Fruit fly (Drosophila melanogaster) whole organism, pupa: ENCODE data around the gene alpha-Est7.

Experiments
- CG10348 ChIP-seq: fragments of 200-800 bp; sonication (Bioruptor generic); IDR thresholded peaks from 2 replicates; pipeline ENCODE4 v1.3.6; 2022; ENCODE audit warnings: missing biosample characterization, missing genetic modification characterization
- CG12605 ChIP-seq: fragments of 200-800 bp; sonication (Bioruptor generic); IDR thresholded peaks from 2 replicates; pipeline ENCODE4 v1.3.6; 2022; ENCODE audit warnings: missing biosample characterization, missing genetic modification characterization
- CG13204 ChIP-seq: fragments of 200-800 bp; sonication (Bioruptor generic); optimal IDR thresholded peaks from 2 replicates; lab custom pipeline; 2018; ENCODE audit warnings: missing biosample characterization, mild to moderate bottlenecking, missing genetic modification characterization, moderate library complexity
- CG14655 ChIP-seq: fragments of 200-800 bp; sonication (Bioruptor generic); optimal IDR thresholded peaks from 3 replicates; lab custom pipeline; 2017; ENCODE audit warnings: mild to moderate bottlenecking, missing biosample characterization, missing genetic modification reagents, missing genetic modification characterization
- CG15710 ChIP-seq: fragments of 200-800 bp; sonication (Bioruptor generic); optimal IDR thresholded peaks from 2 replicates; lab custom pipeline; 2018; ENCODE audit warnings: missing biosample characterization, mild to moderate bottlenecking, missing genetic modification characterization, moderate library complexity
- CG17806 ChIP-seq: fragments of 200-800 bp; sonication (Bioruptor generic); optimal IDR thresholded peaks from 2 replicates; lab custom pipeline; 2018; ENCODE audit warnings: missing biosample characterization, mild to moderate bottlenecking, missing genetic modification characterization, moderate library complexity
- CG32121 ChIP-seq: fragments of 200-800 bp; sonication (Bioruptor generic); IDR thresholded peaks from 2 replicates; pipeline ENCODE4 v1.3.6; 2022; ENCODE audit warnings: missing biosample characterization, missing genetic modification characterization
- CG34367 ChIP-seq: fragments of 200-800 bp; sonication (Bioruptor generic); optimal IDR thresholded peaks from 2 replicates; lab custom pipeline; 2018; ENCODE audit warnings: missing biosample characterization, mild to moderate bottlenecking, missing genetic modification characterization
- CG4496 ChIP-seq: fragments of 200-800 bp; sonication (Bioruptor generic); IDR thresholded peaks from 3 replicates; pipeline ENCODE4 v1.3.6; 2022; ENCODE audit warnings: missing biosample characterization, missing genetic modification characterization
- CG8159 ChIP-seq: fragments of 200-800 bp; sonication (Bioruptor generic); optimal IDR thresholded peaks from 3 replicates; lab custom pipeline; 2018; ENCODE audit warnings: missing biosample characterization, mild to moderate bottlenecking, missing genetic modification characterization, moderate library complexity
- CG8301 ChIP-seq: fragments of 200-800 bp; sonication (Bioruptor generic); optimal IDR thresholded peaks from 2 replicates; lab custom pipeline; 2018; ENCODE audit warnings: missing biosample characterization, mild to moderate bottlenecking, missing genetic modification characterization
- CG9948 ChIP-seq: fragments of 200-800 bp; sonication (Bioruptor generic); optimal IDR thresholded peaks from 2 replicates; lab custom pipeline; 2018; ENCODE audit warnings: missing biosample characterization, mild to moderate bottlenecking, missing genetic modification characterization, moderate library complexity
- D1 ChIP-seq: fragments of 200-800 bp; sonication (Bioruptor generic); optimal IDR thresholded peaks from 2 replicates; lab custom pipeline; 2018; ENCODE audit warnings: missing biosample characterization, mild to moderate bottlenecking, missing genetic modification characterization, moderate library complexity
- EcR ChIP-seq: fragments of 200-800 bp; sonication (Bioruptor generic); optimal IDR thresholded peaks from 3 replicates; lab custom pipeline; 2019; ENCODE audit warnings: missing biosample characterization, missing genetic modification characterization, mild to moderate bottlenecking, moderate library complexity, missing genetic modification reagents
- Ets98B ChIP-seq: fragments of 200-800 bp; sonication (Bioruptor generic); IDR thresholded peaks from 2 replicates; pipeline ENCODE4 v1.3.6; 2022; ENCODE audit warnings: missing biosample characterization, missing genetic modification characterization
- Pif1A ChIP-seq: fragments of 200-800 bp; sonication (Bioruptor generic); optimal IDR thresholded peaks from 3 replicates; lab custom pipeline; 2016; ENCODE audit warnings: missing biosample characterization, missing genetic modification characterization
- Pif1B ChIP-seq: fragments of 200-800 bp; sonication (Bioruptor generic); optimal IDR thresholded peaks from 3 replicates; lab custom pipeline; 2016; ENCODE audit warnings: missing biosample characterization, missing genetic modification characterization
- Snoo ChIP-seq: fragments of 200-800 bp; sonication (Bioruptor generic); optimal IDR thresholded peaks from 3 replicates; lab custom pipeline; 2017; ENCODE audit warnings: missing biosample characterization, mild to moderate bottlenecking, missing genetic modification characterization, inconsistent platforms
- fd96Ca ChIP-seq: fragments of 200-800 bp; sonication (Bioruptor generic); IDR thresholded peaks from 3 replicates; pipeline ENCODE4 v1.3.6; 2022; ENCODE audit warnings: missing biosample characterization, missing genetic modification characterization
- gl ChIP-seq: fragments of 200-800 bp; sonication (Bioruptor generic); optimal IDR thresholded peaks from 2 replicates; lab custom pipeline; 2018; ENCODE audit warnings: missing biosample characterization, mild to moderate bottlenecking, missing genetic modification characterization
- rn ChIP-seq: fragments of 200-800 bp; sonication (Bioruptor generic); IDR thresholded peaks from 2 replicates; pipeline ENCODE4 v1.3.6; 2022; ENCODE audit warnings: missing biosample characterization, missing genetic modification characterization

alpha-Est7 gene

DNA sequence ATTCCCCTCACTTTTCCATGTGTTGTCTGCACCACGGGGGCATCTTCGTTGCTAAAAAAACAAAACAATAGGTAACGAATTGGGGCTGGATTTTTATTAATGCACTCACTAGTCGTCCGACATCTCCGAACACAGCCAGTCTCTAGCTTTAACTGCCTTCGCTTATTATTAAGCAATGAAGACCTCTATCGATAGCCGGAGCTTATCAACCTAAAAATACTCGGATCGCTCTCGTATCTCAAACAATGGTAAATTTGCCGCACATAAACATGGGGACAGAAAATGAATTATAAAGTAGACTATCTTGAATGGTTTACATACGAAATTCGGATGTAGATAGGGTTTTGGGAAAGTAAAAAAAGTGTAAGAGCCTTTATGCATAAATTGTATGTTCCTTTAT is 14.9 kb upstream of the alpha-Est7 start, which contains the start of gene alpha-Est4:
Gene alpha-Est4, minus strand, starts transcription at position 181 of the 400 bp plus-strand sequence.
- no peak for TF ChIP-seq CG32121
- TF ChIP-seq gl (tag; lab: Kevin White, UChicago), result no peak
- TF ChIP-seq CG13204 (GFP tag; lab: Kevin White, UChicago), result no peak
- no peak for TF ChIP-seq Snoo (tag; lab: Kevin White, UChicago)
- no peak for TF ChIP-seq Ets98B (GFP tag; lab: Robert Waterston, UW)
- TF ChIP-seq fd96Ca (GFP tag; lab: Robert Waterston, UW), result no peak
- TF ChIP-seq CG15710 (tag; lab: Kevin White, UChicago), result no peak
- no peak for TF ChIP-seq CG12605
- TF ChIP-seq EcR (GFP tag; lab: Kevin White, UChicago), result no peak
- no peak for TF ChIP-seq CG34367 (tag; lab: Kevin White, UChicago)
- no peak for TF ChIP-seq Pif1A
- no peak for TF ChIP-seq CG14655 (GFP tag; lab: Kevin White, UChicago)
- no peak for TF ChIP-seq CG4496 (GFP tag; lab: Robert Waterston, UW)
- no peak for TF ChIP-seq CG9948 (tag; lab: Kevin White, UChicago)
- no peak for TF ChIP-seq Pif1B (GFP tag; lab: Kevin White, UChicago)
- no peak for TF ChIP-seq D1 (tag; lab: Kevin White, UChicago)
- TF ChIP-seq CG8301, result no peak
- no peak for TF ChIP-seq rn

DNA sequence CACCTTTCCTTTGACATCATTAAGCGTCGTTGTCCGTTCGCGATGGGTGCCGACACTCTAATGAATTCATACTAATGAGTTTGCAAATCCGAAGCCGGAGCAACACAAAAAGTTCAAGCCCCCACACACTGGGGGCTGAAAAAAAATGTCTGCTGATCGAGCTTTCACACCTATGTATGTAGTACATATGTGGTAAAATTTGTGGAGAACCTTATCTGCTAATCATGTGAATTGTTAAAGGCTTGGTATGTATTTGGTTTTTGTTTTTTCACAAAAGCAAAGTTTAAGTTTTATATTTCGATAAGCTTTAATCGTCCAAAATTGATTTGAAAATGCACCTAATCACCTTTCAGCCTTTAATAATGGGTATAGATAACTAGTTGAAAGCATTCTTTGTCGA is 12.7 kb upstream of the alpha-Est7 start, which contains the start of gene alpha-Est5:
Gene alpha-Est5, minus strand, starts transcription at position 110 of the 400 bp plus-strand sequence.
- TF ChIP-seq gl (tag; lab: Kevin White, UChicago) (no peak), CG32121 (no peak), CG17806 (tag; lab: Kevin White, UChicago) (no peak), rn (no peak), Pif1A (no peak), CG4496 (GFP tag; lab: Robert Waterston, UW) (no peak), fd96Ca (GFP tag; lab: Robert Waterston, UW) (no peak), Pif1B (GFP tag; lab: Kevin White, UChicago) (no peak), CG8301 (no peak)

DNA sequence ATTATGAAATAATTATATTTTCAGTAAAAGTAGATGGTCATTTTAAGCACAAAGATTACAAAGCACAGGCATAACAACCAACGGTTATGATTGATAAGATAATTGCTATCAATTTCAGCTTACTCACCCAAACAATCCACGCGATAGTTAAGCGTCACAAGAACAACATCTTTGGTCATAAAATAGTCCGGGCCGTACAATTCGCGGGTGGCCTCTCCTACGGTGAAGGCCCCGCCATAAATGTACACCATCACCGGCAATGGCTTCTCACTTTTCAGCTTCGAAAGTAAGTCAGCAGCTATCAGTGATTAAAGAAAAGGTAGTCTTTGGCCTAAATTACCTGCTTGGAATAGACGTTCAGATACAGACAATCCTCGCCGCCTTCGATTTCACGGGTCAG is 12.1 kb upstream of the alpha-Est7 start:
- no peak for TF ChIP-seq CG4496 (GFP tag; lab: Robert Waterston, UW)

DNA sequence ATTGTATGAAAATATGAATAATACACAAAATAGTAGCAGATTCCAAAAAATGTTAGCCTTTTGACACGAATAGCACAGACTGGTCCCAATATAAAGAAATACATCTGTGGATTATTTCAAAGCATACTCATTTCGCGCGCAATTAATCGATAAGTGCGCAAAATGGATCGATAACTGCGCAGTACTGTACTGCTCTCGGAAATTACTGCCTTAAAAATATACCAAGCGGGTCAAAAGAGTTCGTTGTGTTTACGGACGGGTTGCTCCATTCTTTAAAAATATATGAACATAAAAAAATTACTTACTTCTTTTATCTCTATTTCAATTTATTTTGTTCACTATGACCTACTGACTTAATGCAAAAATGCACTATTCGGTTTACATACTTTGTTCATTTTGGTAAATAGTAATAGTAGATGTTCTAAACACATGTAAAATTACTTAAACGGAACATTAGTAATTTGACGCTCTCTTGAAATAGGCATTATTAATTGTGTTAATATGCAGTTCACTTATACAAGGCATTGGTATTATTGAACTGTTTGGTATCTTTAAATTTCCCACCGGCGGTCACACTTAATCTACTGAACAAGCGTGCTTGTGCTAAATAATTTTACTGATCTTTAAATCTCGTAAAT is 6.8 kb upstream of the alpha-Est7 start, which contains the start of the genes Rtnl2 and alphaTub84D:
Gene Rtnl2, minus strand, starts transcription at position 58 of the 638 bp plus-strand sequence.
Gene alphaTub84D, plus strand, starts transcription at position 570 of the 638 bp plus-strand sequence.
- TF ChIP-seq rn (no peak), Pif1A (no peak), CG32121 (no peak), gl (tag; lab: Kevin White, UChicago) (no peak), EcR (GFP tag; lab: Kevin White, UChicago) (no peak), fd96Ca (GFP tag; lab: Robert Waterston, UW) (no peak), Pif1B (GFP tag; lab: Kevin White, UChicago) (no peak), CG13204 (GFP tag; lab: Kevin White, UChicago) (no peak), Snoo (tag; lab: Kevin White, UChicago) (no peak), CG14655 (GFP tag; lab: Kevin White, UChicago) (no peak), CG8301 (no peak)

DNA sequence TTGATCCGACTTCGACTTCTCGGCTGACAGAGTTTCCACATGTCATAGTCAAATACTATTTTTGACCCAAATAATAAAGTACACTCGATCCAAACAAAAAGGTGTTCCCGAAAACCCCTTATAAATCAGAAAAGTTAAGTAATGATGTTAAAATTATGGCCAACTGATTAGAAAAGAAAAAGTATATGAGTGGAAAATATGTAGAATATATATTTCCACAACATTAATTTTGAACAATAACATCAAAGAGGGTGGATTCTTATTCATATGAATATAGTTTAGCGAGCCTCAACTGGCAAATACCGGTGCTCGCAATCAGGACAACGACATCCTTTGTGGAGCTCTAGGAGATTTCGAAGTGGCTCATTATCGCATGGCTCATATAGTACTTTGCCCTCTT is 5.1 kb upstream of the alpha-Est7 start, which contains the start of gene alpha-Est6:
Gene alpha-Est6, minus strand, starts transcription at position 101 of the 400 bp plus-strand sequence.
- TF ChIP-seq CG10348 (no peak), CG8301 (no peak), CG12605 (no peak), CG17806 (tag; lab: Kevin White, UChicago) (no peak), Pif1B (GFP tag; lab: Kevin White, UChicago) (no peak), D1 (tag; lab: Kevin White, UChicago) (no peak), rn (no peak), CG13204 (GFP tag; lab: Kevin White, UChicago) (no peak), gl (tag; lab: Kevin White, UChicago) (no peak)

DNA sequence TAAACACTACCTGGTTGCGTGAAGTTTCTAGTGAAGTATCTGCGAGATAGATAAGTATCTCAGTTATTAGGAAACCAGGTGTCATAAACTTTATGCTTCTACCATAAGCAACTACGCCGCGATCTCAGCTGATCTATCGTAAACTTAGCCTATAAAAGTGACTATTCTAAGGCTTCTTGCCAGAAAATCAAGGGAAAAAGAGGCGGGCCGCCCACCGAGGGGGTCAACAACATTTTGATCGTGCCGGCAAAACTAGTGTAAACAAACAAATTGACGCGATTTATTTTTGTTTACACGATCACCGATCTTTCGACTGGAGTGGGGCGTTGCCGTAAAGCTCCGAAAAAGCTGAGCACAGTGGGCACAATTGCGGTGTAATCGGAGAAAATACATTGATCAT is 607 bp upstream of the alpha-Est7 start:
- TF ChIP-seq CG12605, result no peak
- TF ChIP-seq CG4496 (GFP tag; lab: Robert Waterston, UW), result no peak
- no peak for TF ChIP-seq CG14655 (GFP tag; lab: Kevin White, UChicago)
- no peak for TF ChIP-seq rn
- no peak for TF ChIP-seq CG8301
- no peak for TF ChIP-seq Pif1B (GFP tag; lab: Kevin White, UChicago)
- no peak for TF ChIP-seq CG17806 (tag; lab: Kevin White, UChicago)
- no peak for TF ChIP-seq CG15710 (tag; lab: Kevin White, UChicago)
- TF ChIP-seq, all 21 proteins: peak for 0

DNA sequence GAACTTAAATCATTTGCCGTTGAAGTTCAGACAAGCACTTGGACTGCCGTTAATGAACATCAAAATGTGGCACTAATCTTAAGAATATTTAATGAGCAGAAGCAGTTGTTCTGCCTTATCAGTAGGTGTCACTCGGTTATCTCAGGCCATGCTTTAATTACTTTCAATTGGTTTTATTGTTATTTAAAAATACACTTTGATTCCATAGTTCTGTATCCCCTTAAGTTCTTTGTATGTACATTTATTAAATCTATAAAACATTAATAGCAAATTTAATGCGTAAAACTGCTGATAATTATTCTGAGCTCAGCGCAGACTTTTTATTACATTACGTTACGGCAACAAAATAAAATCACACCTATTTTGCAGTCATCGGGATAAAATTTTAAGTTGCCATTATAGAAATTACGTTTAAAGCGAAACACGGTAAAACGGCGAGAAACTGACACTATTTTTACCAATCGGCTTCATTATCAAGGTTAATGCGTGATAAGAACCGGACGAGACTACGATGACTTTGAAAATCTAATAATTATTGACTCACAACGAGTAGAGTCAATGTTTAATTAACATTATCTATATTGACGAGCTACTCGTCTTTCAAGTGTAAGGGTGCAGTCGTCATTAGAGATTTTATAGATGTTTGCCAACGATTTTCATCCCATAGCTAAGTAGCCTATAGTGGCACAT is 1.1 kb downstream of the alpha-Est7 start:
- peak; percentile 3 for TF ChIP-seq CG8159 (tag; lab: Kevin White, UChicago)
- TF ChIP-seq rn, result no peak
